Worm (Caenorhabditis elegans) whole organism, L3 larva: ENCODE results near the gene R08C7.4.
A peak's percentile ranks its signal among the peaks of the same experiment; 100 is the strongest.

Experiments
- R02D3.7 ChIP-seq: fragments of 150-350 bp; optimal IDR thresholded peaks from 2 replicates; lab custom pipeline; 2014; ENCODE audit warnings: missing biosample characterization, missing genetic modification characterization
- ZK546.5 ChIP-seq: sonication (generic microtip); optimal IDR thresholded peaks from 2 replicates; lab custom pipeline; 2017; ENCODE audit warnings: missing biosample characterization, missing genetic modification characterization
- aly-2 ChIP-seq: fragments of 150-350 bp; optimal IDR thresholded peaks from 2 replicates; lab custom pipeline; 2014; ENCODE audit warnings: missing biosample characterization, missing genetic modification characterization
- ama-1 ChIP-seq: fragments of 150-350 bp; optimal IDR thresholded peaks from 2 replicates; lab custom pipeline; 2018
- ceh-28 ChIP-seq: fragments of 150-350 bp; optimal IDR thresholded peaks from 2 replicates; lab custom pipeline; 2014; ENCODE audit warnings: missing biosample characterization, missing genetic modification reagents, missing genetic modification characterization
- ceh-82 ChIP-seq: fragments of 150-350 bp; optimal IDR thresholded peaks from 2 replicates; lab custom pipeline; 2014; ENCODE audit warnings: missing biosample characterization, missing genetic modification characterization
- ceh-9 ChIP-seq: sonication (generic microtip); optimal IDR thresholded peaks from 2 replicates; lab custom pipeline; 2018; ENCODE audit warnings: missing biosample characterization, missing genetic modification characterization
- daf-12 ChIP-seq: fragments of 150-350 bp; optimal IDR thresholded peaks from 2 replicates; lab custom pipeline; 2014; ENCODE audit warnings: missing biosample characterization, missing genetic modification reagents, missing genetic modification characterization
- egl-27 ChIP-seq: sonication (generic microtip); optimal IDR thresholded peaks from 4 replicates; lab custom pipeline; 2017; ENCODE audit warnings: missing biosample characterization, missing genetic modification reagents, missing genetic modification characterization
- elt-1 ChIP-seq: fragments of 150-350 bp; optimal IDR thresholded peaks from 2 replicates; lab custom pipeline; 2014; ENCODE audit warnings: missing biosample characterization, missing genetic modification characterization
- elt-2 ChIP-seq: sonication (generic microtip); optimal IDR thresholded peaks from 2 replicates; lab custom pipeline; 2016; ENCODE audit warnings: missing genetic modification reagents, mild to moderate bottlenecking, missing genetic modification characterization, missing compliant biosample characterization
- elt-3 ChIP-seq, 3 experiments: fragments of 150-350 bp in 1 of 3; sonication (generic microtip) in 2 of 3; optimal IDR thresholded peaks; 2 replicates in 2 of 3; 4 replicates in 1 of 3; lab custom pipeline; 2014 to 2017; ENCODE audit warnings: missing biosample characterization in 3 of 3, missing genetic modification characterization in 3 of 3
- eor-1 ChIP-seq, 2 experiments: fragments of 150-350 bp; optimal IDR thresholded peaks; 2 replicates each; lab custom pipeline; 2014 to 2018; ENCODE audit warnings: missing biosample characterization in 2 of 2, missing genetic modification characterization in 2 of 2
- fkh-10 ChIP-seq: sonication (generic microtip); optimal IDR thresholded peaks from 2 replicates; lab custom pipeline; 2017; ENCODE audit warnings: missing biosample characterization, missing genetic modification reagents, missing genetic modification characterization
- fkh-2 ChIP-seq: fragments of 150-350 bp; optimal IDR thresholded peaks from 2 replicates; lab custom pipeline; 2014; ENCODE audit warnings: missing biosample characterization, missing genetic modification reagents, missing genetic modification characterization
- jun-1 ChIP-seq: fragments of 150-350 bp; optimal IDR thresholded peaks from 2 replicates; lab custom pipeline; 2014; ENCODE audit warnings: missing biosample characterization, missing genetic modification reagents, missing genetic modification characterization
- lin-15B ChIP-seq: fragments of 150-350 bp; optimal IDR thresholded peaks from 2 replicates; lab custom pipeline; 2014; ENCODE audit warnings: missing biosample characterization, missing genetic modification characterization
- lin-39 ChIP-seq: fragments of 150-350 bp; optimal IDR thresholded peaks from 2 replicates; lab custom pipeline; 2018; ENCODE audit warnings: missing biosample characterization, missing genetic modification reagents, missing genetic modification characterization
- lsy-12 ChIP-seq: sonication (generic microtip); optimal IDR thresholded peaks from 2 replicates; lab custom pipeline; 2016; ENCODE audit warnings: mild to moderate bottlenecking, missing genetic modification characterization, missing compliant biosample characterization
- mdl-1 ChIP-seq: fragments of 150-350 bp; optimal IDR thresholded peaks from 2 replicates; lab custom pipeline; 2014; ENCODE audit warnings: missing biosample characterization, missing genetic modification characterization
- mml-1 ChIP-seq: fragments of 150-350 bp; sonication (generic microtip); optimal IDR thresholded peaks from 3 replicates; lab custom pipeline; 2014; ENCODE audit warnings: missing biosample characterization, missing genetic modification characterization
- nfya-1 ChIP-seq: sonication (generic microtip); optimal IDR thresholded peaks from 2 replicates; lab custom pipeline; 2017; ENCODE audit warnings: missing genetic modification characterization, mild to moderate bottlenecking, missing compliant biosample characterization, antibody characterized with exemption, moderate library complexity; ENCODE audit not compliant: insufficient read depth
- nhr-11 ChIP-seq: fragments of 150-350 bp; optimal IDR thresholded peaks from 2 replicates; lab custom pipeline; 2014; ENCODE audit warnings: missing biosample characterization, missing genetic modification characterization
- nhr-12 ChIP-seq: fragments of 150-350 bp; optimal IDR thresholded peaks from 2 replicates; lab custom pipeline; 2014; ENCODE audit warnings: missing biosample characterization, missing genetic modification characterization
- nhr-23 ChIP-seq: fragments of 150-350 bp; optimal IDR thresholded peaks from 2 replicates; lab custom pipeline; 2014; ENCODE audit warnings: missing biosample characterization, missing genetic modification reagents, missing genetic modification characterization
- nhr-237 ChIP-seq: fragments of 150-350 bp; optimal IDR thresholded peaks from 2 replicates; lab custom pipeline; 2014; ENCODE audit warnings: missing biosample characterization, missing genetic modification characterization
- nhr-28 ChIP-seq: fragments of 150-350 bp; optimal IDR thresholded peaks from 2 replicates; lab custom pipeline; 2014; ENCODE audit warnings: missing biosample characterization, missing genetic modification characterization
- nhr-43 ChIP-seq: sonication (generic microtip); optimal IDR thresholded peaks from 2 replicates; lab custom pipeline; 2016; ENCODE audit warnings: mild to moderate bottlenecking, missing genetic modification characterization, missing compliant biosample characterization; ENCODE audit not compliant: poor library complexity, severe bottlenecking
- nhr-67 ChIP-seq: fragments of 150-350 bp; optimal IDR thresholded peaks from 2 replicates; lab custom pipeline; 2014; ENCODE audit warnings: missing biosample characterization, missing genetic modification characterization
- nhr-76 ChIP-seq: fragments of 150-350 bp; sonication (generic microtip); optimal IDR thresholded peaks from 5 replicates; lab custom pipeline; 2014; ENCODE audit warnings: missing biosample characterization, missing genetic modification characterization
- nhr-77 ChIP-seq: fragments of 150-350 bp; optimal IDR thresholded peaks from 2 replicates; lab custom pipeline; 2014; ENCODE audit warnings: missing biosample characterization, missing genetic modification characterization
- pha-4 ChIP-seq: fragments of 150-350 bp; optimal IDR thresholded peaks from 2 replicates; lab custom pipeline; 2014; ENCODE audit warnings: missing biosample characterization, missing genetic modification reagents, missing genetic modification characterization
- pqm-1 ChIP-seq: fragments of 150-350 bp; optimal IDR thresholded peaks from 2 replicates; lab custom pipeline; 2017; ENCODE audit warnings: missing biosample characterization, missing genetic modification characterization, inconsistent platforms
- skn-1 ChIP-seq: fragments of 150-350 bp; optimal IDR thresholded peaks from 2 replicates; lab custom pipeline; 2014; ENCODE audit warnings: missing biosample characterization, missing genetic modification characterization
- snpc-4 ChIP-seq: fragments of 150-350 bp; optimal IDR thresholded peaks from 2 replicates; lab custom pipeline; 2014; ENCODE audit warnings: missing biosample characterization, missing genetic modification characterization
- tbx-2 ChIP-seq: sonication (generic microtip); optimal IDR thresholded peaks from 2 replicates; lab custom pipeline; 2016; ENCODE audit warnings: mild to moderate bottlenecking, missing genetic modification characterization, missing compliant biosample characterization
- unc-39 ChIP-seq: sonication (generic microtip); optimal IDR thresholded peaks from 4 replicates; lab custom pipeline; 2017; ENCODE audit warnings: missing biosample characterization, missing genetic modification characterization
- unc-62 ChIP-seq: fragments of 150-350 bp; sonication (generic microtip); optimal IDR thresholded peaks from 4 replicates; lab custom pipeline; 2014; ENCODE audit warnings: missing biosample characterization, missing genetic modification reagents, missing genetic modification characterization
- ztf-11 ChIP-seq: fragments of 150-350 bp; optimal IDR thresholded peaks from 2 replicates; lab custom pipeline; 2014; ENCODE audit warnings: missing biosample characterization, missing genetic modification characterization

The R08C7.4 gene

DNA sequence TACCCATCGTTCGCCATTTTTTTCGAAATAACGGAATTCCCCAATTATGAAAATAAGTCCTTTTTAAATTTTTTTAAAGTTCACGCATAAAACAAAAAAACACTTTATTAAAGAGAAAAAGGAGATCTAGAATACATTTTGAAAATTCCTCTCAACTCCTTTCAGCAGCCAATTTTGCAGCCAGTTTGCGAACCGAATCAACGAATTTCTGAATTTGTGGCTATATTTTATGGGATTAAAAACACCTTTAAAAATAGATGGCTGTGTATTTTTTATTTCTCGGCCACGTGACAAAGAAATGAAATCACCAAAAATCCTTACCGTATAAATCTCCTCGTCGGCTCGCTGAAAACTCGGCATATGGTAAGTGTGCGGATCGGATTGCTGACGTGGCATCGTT, 45.2 kb downstream of the R08C7.4 start, which contains the start of gene M01H9.10:
Gene M01H9.10 (minus strand): TSS at position 101 of the 400 bp plus-strand sequence.
- TF ChIP-seq fkh-10 (GFP tag; lab: Kevin White, UChicago) = no peak
- no peak for TF ChIP-seq daf-12
- no peak for TF ChIP-seq nhr-23 (tag; lab: Kevin White, UChicago)
- no peak for TF ChIP-seq skn-1
- TF ChIP-seq eor-1 (tag; optimal IDR thresholded peaks at IDR 0.05; lab: Kevin White, UChicago) = no peak
- TF ChIP-seq ztf-11 (tag; lab: Kevin White, UChicago) = no peak
- no peak for TF ChIP-seq egl-27 (tag; lab: Kevin White, UChicago)
- TF ChIP-seq nhr-237 = no peak
- TF ChIP-seq mdl-1 = no peak
- no peak for TF ChIP-seq nhr-28 (tag; lab: Kevin White, UChicago)
- no peak for TF ChIP-seq jun-1 (tag; lab: Kevin White, UChicago)
- no peak for TF ChIP-seq lin-39 (tag; lab: Kevin White, UChicago)
- TF ChIP-seq nhr-67 (tag; lab: Kevin White, UChicago) = no peak
- no peak for TF ChIP-seq ceh-9 (tag; lab: Kevin White, UChicago)
- no peak for TF ChIP-seq aly-2 (tag; lab: Kevin White, UChicago)
- TF ChIP-seq R02D3.7 (tag; lab: Kevin White, UChicago) = no peak

DNA sequence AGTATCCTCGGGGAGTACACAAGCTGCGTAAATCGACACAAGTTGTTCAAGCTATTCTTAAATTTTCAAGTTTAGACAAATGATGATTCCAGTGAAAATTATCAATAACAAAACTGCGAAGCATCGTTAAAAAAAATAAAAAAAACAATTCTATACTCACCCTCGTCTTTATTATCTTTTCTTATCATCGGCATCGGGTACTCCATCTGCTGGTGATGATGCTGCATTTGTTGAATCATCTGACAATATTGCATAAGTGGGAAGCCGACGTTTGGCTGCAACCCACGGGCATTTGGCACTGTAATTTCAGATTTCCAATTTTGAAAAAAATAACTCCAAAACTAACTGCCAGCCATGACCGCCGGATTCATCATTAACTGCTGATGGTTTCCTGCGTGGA, 46.5 kb downstream of the R08C7.4 start:
- TF ChIP-seq ceh-82 (tag; lab: Kevin White, UChicago) (no peak), pqm-1 (tag; lab: Kevin White, UChicago) (peak; percentile 22), elt-2 (peak; percentile 59)

DNA sequence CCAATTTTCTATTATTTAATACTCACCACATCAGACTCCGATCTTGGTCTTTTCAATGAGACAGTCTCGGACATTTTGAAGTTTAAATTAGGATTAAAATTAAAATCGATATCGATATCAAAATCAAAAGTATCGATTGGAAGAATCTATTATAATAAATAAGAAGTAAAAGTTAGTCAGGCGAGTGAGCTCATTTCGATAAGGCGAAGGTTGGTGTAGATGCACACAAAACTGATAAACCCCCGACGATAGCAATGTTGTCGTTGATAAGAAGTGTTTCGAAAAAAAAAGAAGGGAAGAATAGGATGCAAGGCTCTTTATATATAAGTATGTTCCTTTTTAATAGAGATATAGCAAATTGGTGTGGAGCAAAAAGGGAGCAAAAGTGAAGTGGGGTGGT, 47.7 kb downstream of the R08C7.4 start, which contains the start of gene M01H9.4:
Gene M01H9.4 (minus strand): TSS at position 379 of the 400 bp plus-strand sequence.
- TF ChIP-seq aly-2 (tag; lab: Kevin White, UChicago) (no peak), nfya-1 (tag; lab: Kevin White, UChicago) (no peak), unc-39 (tag; lab: Kevin White, UChicago) (no peak), fkh-10 (GFP tag; lab: Kevin White, UChicago) (no peak), nhr-23 (tag; lab: Kevin White, UChicago) (no peak), mml-1 (tag; lab: Kevin White, UChicago) (no peak), snpc-4 (tag; lab: Kevin White, UChicago) (no peak), ceh-28 (tag; lab: Kevin White, UChicago) (peak; percentile 60), ZK546.5 (tag; lab: Kevin White, UChicago) (no peak), elt-3 (tag; optimal IDR thresholded peaks at IDR 0.05; lab: Kevin White, UChicago) (no peak), lin-15B (tag; lab: Kevin White, UChicago) (no peak), ztf-11 (tag; lab: Kevin White, UChicago) (no peak), unc-62 (GFP tag; lab: Kevin White, UChicago) (no peak), pha-4 (peak; percentile 55), ceh-9 (tag; lab: Kevin White, UChicago) (no peak), egl-27 (tag; lab: Kevin White, UChicago) (no peak), ama-1 (lab: Kevin White, UChicago) (no peak), lin-39 (tag; lab: Kevin White, UChicago) (no peak), nhr-43 (tag; lab: Kevin White, UChicago) (no peak), pqm-1 (tag; lab: Kevin White, UChicago) (peak; percentile 82), daf-12 (no peak), nhr-12 (tag; lab: Kevin White, UChicago) (no peak), nhr-77 (tag; lab: Kevin White, UChicago) (no peak), elt-2 (peak; percentile 97), jun-1 (tag; lab: Kevin White, UChicago) (peak; percentile 70), nhr-67 (tag; lab: Kevin White, UChicago) (no peak), fkh-2 (no peak), elt-1 (tag; lab: Kevin White, UChicago) (no peak), nhr-11 (no peak), lsy-12 (tag; lab: Kevin White, UChicago) (no peak), tbx-2 (no peak), nhr-76 (tag; lab: Kevin White, UChicago) (no peak), mdl-1 (no peak), skn-1 (no peak)
